Worm (Caenorhabditis elegans): ENCODE results near the gene F52D2.5.

ce11 chrX:1977708-1978107 is 3.1 kb upstream of the F52D2.5 start, which contains the start of gene F52D2.12:
- no peak for TF ChIP-seq egl-27 (tag; optimal IDR thresholded peaks at IDR 0.05)
- TF ChIP-seq unc-39 (tag; optimal IDR thresholded peaks at IDR 0.05) = no peak
- TF ChIP-seq skn-1 (tag; optimal IDR thresholded peaks at IDR 0.05) = no peak
- no peak for TF ChIP-seq R02D3.7 (tag; optimal IDR thresholded peaks at IDR 0.05)
- no peak for TF ChIP-seq snpc-4 (tag; optimal IDR thresholded peaks at IDR 0.05)
- TF ChIP-seq nhr-11 (tag; optimal IDR thresholded peaks at IDR 0.05) = no peak
- TF ChIP-seq fos-1 (tag; optimal IDR thresholded peaks at IDR 0.05) = no peak
- no peak for TF ChIP-seq sma-9 (GFP tag; optimal IDR thresholded peaks at IDR 0.05)
- TF ChIP-seq sma-9 (tag; optimal IDR thresholded peaks at IDR 0.05) = no peak
